Worm (Caenorhabditis elegans) whole organism, young adult: ENCODE data around the gene pqn-16.

Source experiments
- B0019.2 ChIP-seq: fragments of 200-800 bp; sonication (Bioruptor generic); conservative IDR thresholded peaks from 2 replicates; pipeline ENCODE4 v1.3.6; 2022; ENCODE audit warnings: missing genetic modification reagents, missing genetic modification characterization, missing compliant biosample characterization
- B0035.1 ChIP-seq: sonication (generic microtip); optimal IDR thresholded peaks from 2 replicates; lab custom pipeline; 2016; ENCODE audit warnings: missing genetic modification characterization, mild to moderate bottlenecking, missing compliant biosample characterization, missing genotype, missing genetic modification reagents
- C06A6.2 ChIP-seq: fragments of 200-800 bp; sonication (Bioruptor generic); conservative IDR thresholded peaks from 2 replicates; pipeline ENCODE4 v1.3.6; 2022; ENCODE audit warnings: missing genetic modification characterization, missing compliant biosample characterization
- F37B4.10 ChIP-seq: fragments of 200-800 bp; sonication (Bioruptor generic); IDR thresholded peaks from 2 replicates; pipeline ENCODE4 v1.3.6; 2022; ENCODE audit warnings: missing genetic modification characterization, missing compliant biosample characterization
- T26A5.8 ChIP-seq: sonication (generic microtip); optimal IDR thresholded peaks from 2 replicates; lab custom pipeline; 2016; ENCODE audit warnings: missing genetic modification characterization, missing compliant biosample characterization
- Y67H2A.10 ChIP-seq: fragments of 200-800 bp; sonication (Bioruptor generic); conservative IDR thresholded peaks from 2 replicates; pipeline ENCODE4 v1.3.6; 2022; ENCODE audit warnings: missing genetic modification reagents, missing genetic modification characterization, missing compliant biosample characterization
- Y79H2A.3 ChIP-seq: fragments of 200-800 bp; sonication (Bioruptor generic); conservative IDR thresholded peaks from 2 replicates; pipeline ENCODE4 v1.3.6; 2022; ENCODE audit warnings: missing genetic modification reagents, missing genetic modification characterization, missing compliant biosample characterization
- atf-7 ChIP-seq: sonication (generic microtip); optimal IDR thresholded peaks from 2 replicates; lab custom pipeline; 2017; ENCODE audit warnings: mild to moderate bottlenecking, missing genetic modification characterization, missing compliant biosample characterization
- athp-1 ChIP-seq: sonication (generic microtip); optimal IDR thresholded peaks from 2 replicates; lab custom pipeline; 2017; ENCODE audit warnings: mild to moderate bottlenecking, missing genetic modification characterization, missing compliant biosample characterization
- bed-1 ChIP-seq: fragments of 200-800 bp; sonication (Bioruptor generic); IDR thresholded peaks from 2 replicates; pipeline ENCODE4 v1.3.6; 2022; ENCODE audit warnings: missing genetic modification reagents, missing genetic modification characterization, missing compliant biosample characterization
- ccch-3 ChIP-seq: fragments of 200-800 bp; sonication (Bioruptor generic); optimal IDR thresholded peaks from 2 replicates; lab custom pipeline; 2018; ENCODE audit warnings: mild to moderate bottlenecking, missing genetic modification characterization, missing compliant biosample characterization
- cebp-1 ChIP-seq, 2 experiments: fragments of 200-800 bp in 1 of 2; sonication (Bioruptor generic) in 1 of 2; sonication (generic microtip) in 1 of 2; IDR thresholded peaks in 1 of 2; optimal IDR thresholded peaks in 1 of 2; 2 replicates each; pipeline versions ENCODE4 v1.3.6 to Lab custom; 2017 to 2022; ENCODE audit warnings: missing compliant biosample characterization in 2 of 2, missing genetic modification characterization in 2 of 2, mild to moderate bottlenecking in 1 of 2, missing genetic modification reagents in 1 of 2, moderate library complexity in 1 of 2
- ceh-40 ChIP-seq: fragments of 200-800 bp; sonication (Bioruptor generic); IDR thresholded peaks from 2 replicates; pipeline ENCODE4 v1.3.6; 2022; ENCODE audit warnings: missing genetic modification characterization, missing compliant biosample characterization
- ceh-91 ChIP-seq: fragments of 200-800 bp; sonication (Bioruptor generic); IDR thresholded peaks from 2 replicates; pipeline ENCODE4 v1.3.6; 2022; ENCODE audit warnings: missing genetic modification reagents, missing genetic modification characterization, missing compliant biosample characterization
- die-1 ChIP-seq: sonication (generic microtip); optimal IDR thresholded peaks from 2 replicates; lab custom pipeline; 2016; ENCODE audit warnings: missing genotype, mild to moderate bottlenecking, missing genetic modification characterization, missing compliant biosample characterization
- dpl-1 ChIP-seq: fragments of 150-350 bp; optimal IDR thresholded peaks from 2 replicates; lab custom pipeline; 2014; ENCODE audit warnings: missing biosample characterization, missing genetic modification reagents, missing genetic modification characterization
- egl-18 ChIP-seq: fragments of 200-800 bp; sonication (Bioruptor generic); IDR thresholded peaks from 2 replicates; pipeline ENCODE4 v1.3.6; 2022; ENCODE audit warnings: missing genetic modification reagents, missing genetic modification characterization, missing compliant biosample characterization
- egrh-3 ChIP-seq: fragments of 200-800 bp; sonication (Bioruptor generic); IDR thresholded peaks from 2 replicates; pipeline ENCODE4 v1.3.6; 2022; ENCODE audit warnings: missing genetic modification reagents, missing genetic modification characterization, missing compliant biosample characterization
- gei-17 ChIP-seq: fragments of 200-800 bp; sonication (Bioruptor generic); optimal IDR thresholded peaks from 2 replicates; lab custom pipeline; 2018; ENCODE audit warnings: mild to moderate bottlenecking, missing genetic modification characterization, missing compliant biosample characterization
- him-1 ChIP-seq: sonication (generic microtip); optimal IDR thresholded peaks from 2 replicates; lab custom pipeline; 2016; ENCODE audit warnings: missing genotype, missing genetic modification reagents, missing genetic modification characterization, missing compliant biosample characterization
- hlh-26 ChIP-seq: fragments of 200-800 bp; sonication (Bioruptor generic); conservative IDR thresholded peaks from 2 replicates; pipeline ENCODE4 v1.3.6; 2022; ENCODE audit warnings: missing genetic modification reagents, missing genetic modification characterization, missing compliant biosample characterization
- hmg-1.2 ChIP-seq: fragments of 200-800 bp; sonication (Bioruptor generic); IDR thresholded peaks from 2 replicates; pipeline ENCODE4 v1.3.6; 2022; ENCODE audit warnings: missing genetic modification reagents, missing genetic modification characterization, missing compliant biosample characterization
- hrde-1 ChIP-seq: sonication (generic microtip); optimal IDR thresholded peaks from 2 replicates; lab custom pipeline; 2016; ENCODE audit warnings: missing genetic modification characterization, mild to moderate bottlenecking, missing compliant biosample characterization, moderate library complexity, missing genotype, missing genetic modification reagents, borderline replicate concordance
- hsf-1 ChIP-seq: fragments of 200-800 bp; sonication (Bioruptor generic); IDR thresholded peaks from 2 replicates; pipeline ENCODE4 v1.3.6; 2022; ENCODE audit warnings: missing genetic modification reagents, missing genetic modification characterization, missing compliant biosample characterization
- let-526 ChIP-seq: fragments of 200-800 bp; sonication (Bioruptor generic); IDR thresholded peaks from 2 replicates; pipeline ENCODE4 v1.3.6; 2022; ENCODE audit warnings: missing genetic modification reagents, missing genetic modification characterization, missing compliant biosample characterization
- let-607 ChIP-seq, 2 experiments: fragments of 200-800 bp in 1 of 2; sonication (Bioruptor generic) in 1 of 2; sonication (generic microtip) in 1 of 2; optimal IDR thresholded peaks; 2 replicates each; lab custom pipeline; 2016 to 2018; ENCODE audit warnings: mild to moderate bottlenecking in 2 of 2, missing compliant biosample characterization in 2 of 2, missing genetic modification characterization in 2 of 2, moderate library complexity in 2 of 2, missing genotype in 1 of 2
- lin-35 ChIP-seq, 3 experiments: fragments of 150-350 bp in 2 of 3; sonication (generic microtip) in 1 of 3; optimal IDR thresholded peaks; 2 replicates each; lab custom pipeline; 2014 to 2018; ENCODE audit warnings: missing biosample characterization in 3 of 3, missing genetic modification characterization in 3 of 3, missing genetic modification reagents in 3 of 3
- lin-40 ChIP-seq: sonication (generic microtip); optimal IDR thresholded peaks from 2 replicates; lab custom pipeline; 2016; ENCODE audit warnings: missing genetic modification characterization, mild to moderate bottlenecking, missing compliant biosample characterization, missing genotype, missing genetic modification reagents
- madf-6 ChIP-seq: fragments of 200-800 bp; sonication (Bioruptor generic); IDR thresholded peaks from 2 replicates; pipeline ENCODE4 v1.3.6; 2022; ENCODE audit warnings: missing genetic modification reagents, missing genetic modification characterization, missing compliant biosample characterization
- mel-28 ChIP-seq: sonication (generic microtip); optimal IDR thresholded peaks from 2 replicates; lab custom pipeline; 2016; ENCODE audit warnings: borderline replicate concordance, mild to moderate bottlenecking, missing genetic modification characterization, missing compliant biosample characterization
- mxl-1 ChIP-seq: sonication (generic microtip); optimal IDR thresholded peaks from 2 replicates; lab custom pipeline; 2016; ENCODE audit warnings: missing genetic modification characterization, missing compliant biosample characterization
- nfya-1 ChIP-seq: sonication (generic microtip); optimal IDR thresholded peaks from 2 replicates; lab custom pipeline; 2017; ENCODE audit warnings: antibody characterized with exemption, missing compliant biosample characterization, missing genetic modification characterization, borderline replicate concordance; ENCODE audit not compliant: insufficient read depth
- nhr-120 ChIP-seq: fragments of 200-800 bp; sonication (Bioruptor generic); IDR thresholded peaks from 2 replicates; pipeline ENCODE4 v1.3.6; 2022; ENCODE audit warnings: missing genetic modification characterization, missing compliant biosample characterization
- repo-1 ChIP-seq: sonication (generic microtip); optimal IDR thresholded peaks from 2 replicates; lab custom pipeline; 2017; ENCODE audit warnings: mild to moderate bottlenecking, missing genetic modification characterization, missing compliant biosample characterization
- snpc-1.1 ChIP-seq: sonication (generic microtip); optimal IDR thresholded peaks from 2 replicates; lab custom pipeline; 2017; ENCODE audit warnings: missing genetic modification characterization, mild to moderate bottlenecking, missing compliant biosample characterization, antibody characterized with exemption, moderate library complexity, missing genotype, missing genetic modification reagents; ENCODE audit not compliant: insufficient read depth
- tbp1 ChIP-seq: fragments of 200-800 bp; sonication (Bioruptor generic); optimal IDR thresholded peaks from 2 replicates; lab custom pipeline; 2018; ENCODE audit warnings: mild to moderate bottlenecking, missing genetic modification characterization, missing compliant biosample characterization
- tbx-9 ChIP-seq: sonication (generic microtip); optimal IDR thresholded peaks from 2 replicates; lab custom pipeline; 2016; ENCODE audit warnings: borderline replicate concordance, missing genetic modification characterization, inconsistent platforms, missing compliant biosample characterization
- unc-62 ChIP-seq: fragments of 150-350 bp; optimal IDR thresholded peaks from 2 replicates; lab custom pipeline; 2014; ENCODE audit warnings: missing biosample characterization, missing genetic modification reagents, missing genetic modification characterization
- zfh-2 ChIP-seq: fragments of 200-800 bp; sonication (Bioruptor generic); conservative IDR thresholded peaks from 2 replicates; pipeline ENCODE4 v1.3.6; 2022; ENCODE audit warnings: missing genetic modification reagents, missing genetic modification characterization, missing compliant biosample characterization
- ztf-28 ChIP-seq: fragments of 200-800 bp; sonication (Bioruptor generic); IDR thresholded peaks from 2 replicates; pipeline ENCODE4 v1.3.6; 2022; ENCODE audit warnings: missing genetic modification reagents, missing genetic modification characterization, missing compliant biosample characterization
- ztf-3 ChIP-seq: fragments of 200-800 bp; sonication (Bioruptor generic); optimal IDR thresholded peaks from 2 replicates; lab custom pipeline; 2018; ENCODE audit warnings: mild to moderate bottlenecking, missing genetic modification characterization, missing compliant biosample characterization

Gene pqn-16

DNA sequence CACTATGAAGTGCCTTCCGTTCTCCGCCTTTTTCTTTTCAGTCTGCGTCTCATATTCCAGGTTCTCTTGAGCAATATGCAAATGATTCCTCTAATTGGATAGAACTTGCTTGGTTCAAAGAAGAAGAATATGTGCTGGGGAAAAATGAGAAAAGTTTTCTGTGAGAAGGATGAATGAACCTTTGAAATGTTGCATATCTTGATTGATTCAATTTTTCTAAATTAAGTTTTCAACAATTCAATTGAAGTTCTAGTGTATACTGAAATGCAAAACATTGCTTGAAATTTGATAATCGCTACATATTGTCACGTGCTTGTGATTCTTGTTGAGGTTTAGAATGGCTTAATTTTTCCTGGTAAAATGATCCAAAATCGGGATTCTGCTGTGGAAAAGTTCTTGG is 16.3 kb upstream of the pqn-16 start:
- TF ChIP-seq tbx-9 (no peak), Y67H2A.10 (GFP tag; lab: Robert Waterston, UW) (no peak), C06A6.2 (no peak)

ce11 chrV:9160224-9160886 is 13.5 kb upstream of the pqn-16 start, which contains the start of gene col-144:
col-144 (minus strand) TSS chrV:9160642.
- no peak for TF ChIP-seq C06A6.2
- no peak for TF ChIP-seq hrde-1 (tag; lab: Kevin White, UChicago)
- no peak for TF ChIP-seq ceh-40 (GFP tag; lab: Robert Waterston, UW)
- TF ChIP-seq lin-40 (tag; lab: Kevin White, UChicago) = no peak
- no peak for TF ChIP-seq B0035.1 (tag; lab: Kevin White, UChicago)
- no peak for TF ChIP-seq unc-62 (GFP tag; lab: Kevin White, UChicago)
- no peak for TF ChIP-seq nhr-120 (GFP tag; lab: Robert Waterston, UW)

- TF ChIP-seq egl-18 (GFP tag; lab: Robert Waterston, UW) (no peak), mel-28 (tag; lab: Kevin White, UChicago) (no peak), let-526 (GFP tag; lab: Robert Waterston, UW) (no peak), ztf-3 (GFP tag; lab: Kevin White, UChicago) (no peak), nhr-120 (GFP tag; lab: Robert Waterston, UW) (no peak), let-607 (tag; optimal IDR thresholded peaks at IDR 0.05; lab: Kevin White, UChicago) (no peak), zfh-2 (GFP tag; lab: Robert Waterston, UW) (peak; percentile 85), T26A5.8 (tag; lab: Kevin White, UChicago) (no peak), ztf-28 (GFP tag; lab: Robert Waterston, UW) (0 out of 2 replicates have a peak, but pooled peaks have one; percentile 29), snpc-1.1 (tag; lab: Kevin White, UChicago) (no peak), hmg-1.2 (GFP tag; lab: Robert Waterston, UW) (no peak), die-1 (tag; lab: Kevin White, UChicago) (no peak), gei-17 (GFP tag; lab: Kevin White, UChicago) (no peak), dpl-1 (no peak), atf-7 (tag; lab: Kevin White, UChicago) (no peak), repo-1 (tag; lab: Kevin White, UChicago) (no peak), Y79H2A.3 (GFP tag; lab: Robert Waterston, UW) (no peak), him-1 (tag; lab: Kevin White, UChicago) (no peak), hsf-1 (no peak), egrh-3 (peak; percentile 87), hrde-1 (tag; lab: Kevin White, UChicago) (no peak), F37B4.10 (GFP tag; lab: Robert Waterston, UW) (no peak), bed-1 (no peak), tbp1 (GFP tag; lab: Kevin White, UChicago) (no peak)
Measured at ce11 chrV:9162118-9162729, 11.7 kb upstream of the pqn-16 start.

DNA sequence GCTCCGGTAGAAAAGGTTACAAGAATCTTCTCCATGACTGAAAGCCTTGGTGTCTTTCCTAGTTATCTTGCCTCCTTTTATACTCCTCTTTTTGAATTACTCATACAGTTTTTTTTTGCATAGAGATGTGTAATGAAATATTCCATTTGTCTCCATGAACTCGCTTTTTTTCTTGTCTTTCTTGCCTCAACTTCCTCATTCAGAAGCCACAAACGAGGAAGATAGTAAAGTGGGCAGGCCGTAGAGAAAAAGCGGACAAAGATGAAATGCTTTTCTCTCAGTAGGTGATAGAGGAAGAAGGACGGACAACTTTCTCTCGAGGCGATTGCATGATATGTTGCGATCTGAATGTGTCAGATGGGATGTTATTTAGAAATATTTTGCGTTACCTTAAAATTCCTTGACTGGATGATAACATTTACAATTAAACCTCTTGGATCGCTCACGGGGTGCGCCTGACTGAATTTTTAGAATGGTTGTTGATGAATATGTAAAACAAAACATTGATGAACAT is 10.9 kb upstream of the pqn-16 start, which contains the start of gene col-145:
col-145 (minus strand) TSS at position 51 of the 514 bp plus-strand sequence.
- TF ChIP-seq lin-35 (GFP tag; optimal IDR thresholded peaks at IDR 0.05; lab: Kevin White, UChicago) (no peak), mxl-1 (no peak), ccch-3 (GFP tag; lab: Kevin White, UChicago) (no peak), nfya-1 (tag; lab: Kevin White, UChicago) (no peak), madf-6 (GFP tag; lab: Robert Waterston, UW) (no peak), ztf-28 (GFP tag; lab: Robert Waterston, UW) (no peak), cebp-1 (GFP tag; IDR thresholded peaks at IDR 0.05; lab: Robert Waterston, UW) (no peak), cebp-1 (tag; optimal IDR thresholded peaks at IDR 0.05; lab: Kevin White, UChicago) (no peak), hlh-26 (GFP tag; lab: Robert Waterston, UW) (no peak), ceh-91 (GFP tag; lab: Robert Waterston, UW) (no peak), B0019.2 (no peak), mel-28 (tag; lab: Kevin White, UChicago) (no peak), athp-1 (tag; lab: Kevin White, UChicago) (no peak)
